Worm (Caenorhabditis elegans) whole organism, early embryonic: ENCODE results near the gene sas-5.

Experiments
- B0310.2 ChIP-seq: sonication (generic microtip); optimal IDR thresholded peaks from 2 replicates; lab custom pipeline; 2016; ENCODE audit warnings: mild to moderate bottlenecking, missing genetic modification characterization, missing compliant biosample characterization
- F13C5.2 ChIP-seq: sonication (generic microtip); optimal IDR thresholded peaks from 2 replicates; lab custom pipeline; 2017; ENCODE audit warnings: mild to moderate bottlenecking, missing genetic modification characterization, inconsistent platforms, missing compliant biosample characterization
- aly-1 ChIP-seq: sonication (generic microtip); optimal IDR thresholded peaks from 2 replicates; lab custom pipeline; 2016; ENCODE audit warnings: missing genetic modification characterization, missing compliant biosample characterization
- ama-1 ChIP-seq: fragments of 150-350 bp; optimal IDR thresholded peaks from 2 replicates; lab custom pipeline; 2014
- ceh-13 ChIP-seq: fragments of 200-800 bp; sonication (Bioruptor generic); optimal IDR thresholded peaks from 2 replicates; lab custom pipeline; 2018; ENCODE audit warnings: mild to moderate bottlenecking, missing genetic modification characterization, missing compliant biosample characterization
- ceh-36 ChIP-seq: sonication (generic microtip); optimal IDR thresholded peaks from 2 replicates; lab custom pipeline; 2016; ENCODE audit warnings: missing genetic modification characterization, inconsistent platforms, missing compliant biosample characterization
- ets-7 ChIP-seq: sonication (generic microtip); optimal IDR thresholded peaks from 2 replicates; lab custom pipeline; 2016; ENCODE audit warnings: missing genotype, missing genetic modification characterization, missing compliant biosample characterization
- flt-1 ChIP-seq: fragments of 200-800 bp; sonication (Bioruptor generic); IDR thresholded peaks from 2 replicates; pipeline ENCODE4 v1.3.6; 2022; ENCODE audit warnings: missing genetic modification characterization, missing compliant biosample characterization
- hmbx-1 ChIP-seq: sonication (generic microtip); optimal IDR thresholded peaks from 2 replicates; lab custom pipeline; 2016; ENCODE audit warnings: mild to moderate bottlenecking, missing genetic modification characterization, missing compliant biosample characterization
- hmg-4 ChIP-seq: fragments of 200-800 bp; sonication (Bioruptor generic); optimal IDR thresholded peaks from 2 replicates; lab custom pipeline; 2018; ENCODE audit warnings: mild to moderate bottlenecking, missing genetic modification characterization, missing compliant biosample characterization
- hnd-1 ChIP-seq: sonication (generic microtip); optimal IDR thresholded peaks from 2 replicates; lab custom pipeline; 2016; ENCODE audit warnings: missing genetic modification characterization, missing compliant biosample characterization
- pes-1 ChIP-seq: fragments of 200-800 bp; sonication (Bioruptor generic); IDR thresholded peaks from 2 replicates; pipeline ENCODE4 v1.3.6; 2022; ENCODE audit warnings: missing genetic modification reagents, missing genetic modification characterization, missing compliant biosample characterization
- scrt-1 ChIP-seq: fragments of 200-800 bp; sonication (Bioruptor generic); IDR thresholded peaks from 2 replicates; pipeline ENCODE4 v1.3.6; 2022; ENCODE audit warnings: missing genetic modification characterization, missing compliant biosample characterization
- sea-1 ChIP-seq: fragments of 200-800 bp; sonication (Bioruptor generic); conservative IDR thresholded peaks from 2 replicates; pipeline ENCODE4 v1.3.6; 2022; ENCODE audit warnings: missing genetic modification characterization, missing compliant biosample characterization
- tbx-11 ChIP-seq: fragments of 200-800 bp; sonication (Bioruptor generic); IDR thresholded peaks from 2 replicates; pipeline ENCODE4 v1.3.6; 2022; ENCODE audit warnings: missing genetic modification characterization, missing compliant biosample characterization
- tbx-37 ChIP-seq: fragments of 200-800 bp; sonication (Bioruptor generic); conservative IDR thresholded peaks from 2 replicates; pipeline ENCODE4 v1.3.6; 2022; ENCODE audit warnings: missing genetic modification reagents, missing genetic modification characterization, missing compliant biosample characterization
- tra-4 ChIP-seq: sonication (generic microtip); optimal IDR thresholded peaks from 2 replicates; lab custom pipeline; 2017; ENCODE audit warnings: missing genetic modification characterization, missing compliant biosample characterization

sas-5 gene

DNA sequence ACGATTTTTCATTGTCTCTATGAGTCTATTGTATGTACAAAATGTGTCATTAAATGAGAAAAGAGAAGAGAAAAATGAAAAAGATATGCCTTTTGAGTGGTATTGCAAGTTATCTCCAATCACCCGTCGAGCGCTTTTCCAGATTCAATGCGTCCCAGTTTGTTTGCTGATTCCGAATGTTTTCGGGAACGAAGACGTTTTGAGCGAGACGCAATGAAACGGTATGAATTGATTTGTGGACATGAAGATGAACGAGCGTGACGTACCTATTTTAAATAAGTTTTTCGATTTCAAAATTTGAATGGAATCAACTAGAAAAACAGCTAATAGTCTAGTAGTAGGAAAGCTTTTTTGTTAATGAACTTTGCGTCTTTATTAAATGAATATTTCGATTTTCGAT, 6.3 kb downstream of the sas-5 start:
- TF ChIP-seq ama-1 (lab: Kevin White, UChicago) = no peak
- no peak for TF ChIP-seq sea-1 (GFP tag; lab: Robert Waterston, UW)
- no peak for TF ChIP-seq ets-7
- no peak for TF ChIP-seq aly-1
- no peak for TF ChIP-seq tbx-11 (GFP tag; lab: Robert Waterston, UW)
- no peak for TF ChIP-seq scrt-1 (GFP tag; lab: Robert Waterston, UW)
- TF ChIP-seq pes-1 (GFP tag; lab: Robert Waterston, UW) = no peak
- no peak for TF ChIP-seq B0310.2 (tag; lab: Kevin White, UChicago)

DNA sequence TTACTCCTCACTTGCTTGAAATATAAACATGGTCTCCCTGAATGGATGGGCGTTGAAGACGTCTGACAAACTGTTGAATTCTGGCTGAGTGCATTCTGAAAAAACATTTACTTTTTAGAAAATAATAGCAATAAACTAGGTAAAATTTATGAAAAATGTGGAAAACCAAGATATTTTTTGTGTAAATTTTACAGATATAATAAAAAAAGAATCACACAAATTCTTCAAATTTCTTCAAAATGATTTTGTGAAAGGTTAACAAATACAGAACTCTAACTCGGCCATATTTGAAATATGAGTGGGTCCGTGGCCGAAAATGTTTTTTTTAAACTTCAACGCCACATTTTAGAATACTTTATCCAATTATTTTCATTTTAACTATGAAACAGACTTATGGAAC, 7.6 kb downstream of the sas-5 start, which contains the start of gene glb-15:
TSS of gene glb-15 (minus strand) at position 101 of the 400 bp plus-strand sequence.
- no peak for TF ChIP-seq scrt-1 (GFP tag; lab: Robert Waterston, UW)
- no peak for TF ChIP-seq aly-1

ce11 chrV:11620081-11620480, 9.5 kb downstream of the sas-5 start:
- TF ChIP-seq ceh-36 = no peak
- TF ChIP-seq hnd-1 (tag; lab: Kevin White, UChicago) = no peak

ce11 chrV:11621276-11621675, 10.7 kb downstream of the sas-5 start:
- TF ChIP-seq flt-1 (GFP tag; lab: Robert Waterston, UW) = no peak
- no peak for TF ChIP-seq tra-4 (tag; lab: Kevin White, UChicago)
- TF ChIP-seq sea-1 (GFP tag; lab: Robert Waterston, UW) = no peak
- TF ChIP-seq B0310.2 (tag; lab: Kevin White, UChicago) = no peak
- TF ChIP-seq F13C5.2 (tag; lab: Kevin White, UChicago) = no peak
- no peak for TF ChIP-seq pes-1 (GFP tag; lab: Robert Waterston, UW)
- no peak for TF ChIP-seq ceh-36
- TF ChIP-seq tbx-37 (GFP tag; lab: Robert Waterston, UW) = no peak
- no peak for TF ChIP-seq ets-7
- TF ChIP-seq hnd-1 (tag; lab: Kevin White, UChicago) = no peak
- no peak for TF ChIP-seq hmbx-1 (tag; lab: Kevin White, UChicago)
- TF ChIP-seq tbx-11 (GFP tag; lab: Robert Waterston, UW) = no peak

ce11 chrV:11624954-11625353, 14.4 kb downstream of the sas-5 start:
- TF ChIP-seq flt-1 (GFP tag; lab: Robert Waterston, UW) (no peak), F13C5.2 (tag; lab: Kevin White, UChicago) (no peak), tbx-11 (GFP tag; lab: Robert Waterston, UW) (no peak), aly-1 (no peak), hmbx-1 (tag; lab: Kevin White, UChicago) (no peak), ceh-36 (no peak), tra-4 (tag; lab: Kevin White, UChicago) (no peak), ets-7 (no peak), hmg-4 (GFP tag; lab: Kevin White, UChicago) (no peak), ceh-13 (GFP tag; lab: Kevin White, UChicago) (no peak), hnd-1 (tag; lab: Kevin White, UChicago) (no peak), B0310.2 (tag; lab: Kevin White, UChicago) (no peak), scrt-1 (GFP tag; lab: Robert Waterston, UW) (no peak)

DNA sequence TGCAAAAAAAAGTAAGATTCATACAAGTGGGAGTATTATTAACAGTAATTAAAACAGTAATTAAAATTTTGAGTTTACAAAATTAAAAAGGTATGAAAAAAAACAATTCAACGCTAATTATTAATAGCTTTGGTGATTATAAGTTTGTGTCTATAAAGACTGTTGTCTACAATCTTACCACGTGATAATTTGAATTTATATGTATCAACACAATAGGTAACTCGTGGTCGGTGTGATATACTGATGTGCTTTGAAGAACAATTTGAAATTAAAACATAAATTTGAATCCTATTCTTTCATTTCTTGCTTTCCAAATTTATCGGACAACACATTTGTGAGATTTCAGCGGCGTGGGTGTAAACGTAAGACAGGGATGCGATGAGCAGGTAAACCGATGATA, 17.3 kb downstream of the sas-5 start:
- TF ChIP-seq aly-1 (no peak), tra-4 (tag; lab: Kevin White, UChicago) (no peak), B0310.2 (tag; lab: Kevin White, UChicago) (no peak), ceh-36 (no peak), tbx-37 (GFP tag; lab: Robert Waterston, UW) (no peak), ceh-13 (GFP tag; lab: Kevin White, UChicago) (no peak), ets-7 (no peak), hnd-1 (tag; lab: Kevin White, UChicago) (no peak), sea-1 (GFP tag; lab: Robert Waterston, UW) (no peak), tbx-11 (GFP tag; lab: Robert Waterston, UW) (no peak), flt-1 (GFP tag; lab: Robert Waterston, UW) (no peak), ama-1 (lab: Kevin White, UChicago) (no peak), hmg-4 (GFP tag; lab: Kevin White, UChicago) (no peak), F13C5.2 (tag; lab: Kevin White, UChicago) (no peak), pes-1 (GFP tag; lab: Robert Waterston, UW) (no peak), hmbx-1 (tag; lab: Kevin White, UChicago) (no peak), scrt-1 (GFP tag; lab: Robert Waterston, UW) (no peak)

- TF ChIP-seq pes-1 (GFP tag; lab: Robert Waterston, UW) = no peak
- no peak for TF ChIP-seq F13C5.2 (tag; lab: Kevin White, UChicago)
- TF ChIP-seq hnd-1 (tag; lab: Kevin White, UChicago) = no peak
- no peak for TF ChIP-seq ceh-13 (GFP tag; lab: Kevin White, UChicago)
Observed at ce11 chrV:11629222-11630026, 18.9 kb downstream of the sas-5 start, which contains the start of gene F35B12.10. TSS of gene F35B12.10 (minus strand) at chrV:11629272.

- no peak for TF ChIP-seq tbx-37 (GFP tag; lab: Robert Waterston, UW)
- TF ChIP-seq ets-7 = no peak
- no peak for TF ChIP-seq sea-1 (GFP tag; lab: Robert Waterston, UW)
- TF ChIP-seq hmg-4 (GFP tag; lab: Kevin White, UChicago) = no peak
- no peak for TF ChIP-seq F13C5.2 (tag; lab: Kevin White, UChicago)
- TF ChIP-seq scrt-1 (GFP tag; lab: Robert Waterston, UW) = no peak
- TF ChIP-seq flt-1 (GFP tag; lab: Robert Waterston, UW) = no peak
- TF ChIP-seq tbx-11 (GFP tag; lab: Robert Waterston, UW) = no peak
- no peak for TF ChIP-seq tra-4 (tag; lab: Kevin White, UChicago)
- TF ChIP-seq aly-1 = no peak
Observed at ce11 chrV:11631128-11631527, 20.6 kb downstream of the sas-5 start.
